Worm (Caenorhabditis elegans) whole organism, L1 larva: ENCODE measurements around the gene F35A5.2.

ENCODE experiments used
- C16A3.4 ChIP-seq: fragments of 150-350 bp; optimal IDR thresholded peaks from 2 replicates; lab custom pipeline; 2014; ENCODE audit warnings: missing biosample characterization, missing genetic modification characterization
- F16B12.6 ChIP-seq: fragments of 150-350 bp; optimal IDR thresholded peaks from 2 replicates; lab custom pipeline; 2014; ENCODE audit warnings: missing biosample characterization, missing genetic modification characterization
- aha-1 ChIP-seq: fragments of 150-350 bp; optimal IDR thresholded peaks from 2 replicates; lab custom pipeline; 2014; ENCODE audit warnings: missing biosample characterization, missing genetic modification characterization
- alr-1 ChIP-seq: fragments of 200-800 bp; sonication (Bioruptor generic); optimal IDR thresholded peaks from 2 replicates; lab custom pipeline; 2018; ENCODE audit warnings: borderline replicate concordance, mild to moderate bottlenecking, missing genetic modification characterization, missing compliant biosample characterization
- aly-2 ChIP-seq: fragments of 150-350 bp; optimal IDR thresholded peaks from 2 replicates; lab custom pipeline; 2014; ENCODE audit warnings: missing biosample characterization, missing genetic modification characterization
- blmp-1 ChIP-seq: fragments of 150-350 bp; optimal IDR thresholded peaks from 2 replicates; lab custom pipeline; 2014; ENCODE audit warnings: missing biosample characterization, missing genetic modification characterization
- ceh-63 ChIP-seq: fragments of 200-800 bp; sonication (Bioruptor generic); optimal IDR thresholded peaks from 2 replicates; lab custom pipeline; 2018; ENCODE audit warnings: mild to moderate bottlenecking, missing genetic modification characterization, missing compliant biosample characterization
- ceh-82 ChIP-seq, 3 experiments: fragments of 150-350 bp in 1 of 3; sonication (generic microtip) in 2 of 3; optimal IDR thresholded peaks; 2 replicates each; lab custom pipeline; 2014 to 2017; ENCODE audit warnings: missing biosample characterization in 3 of 3, missing genetic modification characterization in 3 of 3
- ceh-90 ChIP-seq: sonication (generic microtip); optimal IDR thresholded peaks from 2 replicates; lab custom pipeline; 2016; ENCODE audit warnings: missing genetic modification characterization, missing compliant biosample characterization
- dsc-1 ChIP-seq: sonication (generic microtip); optimal IDR thresholded peaks from 2 replicates; lab custom pipeline; 2016; ENCODE audit warnings: mild to moderate bottlenecking, missing genetic modification characterization, missing compliant biosample characterization
- efl-1 ChIP-seq, 4 experiments: fragments of 150-350 bp; optimal IDR thresholded peaks in 3 of 4; peaks in 1 of 4; 1 replicate in 1 of 4; 2 replicates in 3 of 4; lab custom pipeline; 2014; ENCODE audit warnings: missing biosample characterization in 2 of 4, missing genetic modification characterization in 2 of 4, missing genetic modification reagents in 2 of 4
- efl-3 ChIP-seq: fragments of 200-800 bp; sonication (Bioruptor generic); optimal IDR thresholded peaks from 2 replicates; lab custom pipeline; 2018; ENCODE audit warnings: mild to moderate bottlenecking, missing genetic modification characterization, missing compliant biosample characterization
- egl-13 ChIP-seq: sonication (generic microtip); optimal IDR thresholded peaks from 2 replicates; lab custom pipeline; 2016; ENCODE audit warnings: missing genotype, missing genetic modification reagents, missing genetic modification characterization, missing compliant biosample characterization
- elt-2 ChIP-seq: sonication (generic microtip); optimal IDR thresholded peaks from 2 replicates; lab custom pipeline; 2016; ENCODE audit warnings: missing genetic modification characterization, mild to moderate bottlenecking, inconsistent platforms, missing compliant biosample characterization, missing genetic modification reagents
- elt-3 ChIP-seq, 6 experiments: fragments of 150-350 bp in 1 of 6; sonication (generic microtip); optimal IDR thresholded peaks; 2 replicates each; lab custom pipeline; 2017 to 2018; ENCODE audit warnings: missing biosample characterization in 6 of 6, missing genetic modification characterization in 6 of 6, inconsistent platforms in 1 of 6
- fkh-10 ChIP-seq: sonication (generic microtip); optimal IDR thresholded peaks from 2 replicates; lab custom pipeline; 2017; ENCODE audit warnings: missing biosample characterization, missing genetic modification reagents, missing genetic modification characterization
- fkh-4 ChIP-seq: sonication (generic microtip); optimal IDR thresholded peaks from 2 replicates; lab custom pipeline; 2016; ENCODE audit warnings: missing compliant biosample characterization, missing genetic modification characterization, borderline replicate concordance
- fkh-8 ChIP-seq: sonication (generic microtip); optimal IDR thresholded peaks from 2 replicates; lab custom pipeline; 2016; ENCODE audit warnings: mild to moderate bottlenecking, missing genetic modification characterization, missing compliant biosample characterization
- hlh-17 ChIP-seq: fragments of 200-800 bp; sonication (Bioruptor generic); optimal IDR thresholded peaks from 2 replicates; lab custom pipeline; 2018; ENCODE audit warnings: missing genetic modification characterization, mild to moderate bottlenecking, missing compliant biosample characterization, moderate library complexity, borderline replicate concordance
- irx-1 ChIP-seq: sonication (generic microtip); optimal IDR thresholded peaks from 2 replicates; lab custom pipeline; 2016; ENCODE audit warnings: missing genetic modification characterization, missing compliant biosample characterization
- isw-1 ChIP-seq: fragments of 200-800 bp; sonication (Bioruptor generic); IDR thresholded peaks from 2 replicates; pipeline ENCODE4 v1.3.6; 2022; ENCODE audit warnings: missing genetic modification characterization, missing compliant biosample characterization
- jun-1 ChIP-seq: fragments of 150-350 bp; optimal IDR thresholded peaks from 2 replicates; lab custom pipeline; 2014; ENCODE audit warnings: missing biosample characterization, missing genetic modification reagents, missing genetic modification characterization
- lin-14 ChIP-seq: fragments of 200-800 bp; sonication (Bioruptor generic); optimal IDR thresholded peaks from 2 replicates; lab custom pipeline; 2018; ENCODE audit warnings: mild to moderate bottlenecking, missing genetic modification characterization, moderate library complexity, missing compliant biosample characterization
- lin-35 ChIP-seq, 2 experiments: fragments of 150-350 bp; optimal IDR thresholded peaks; 2 replicates each; lab custom pipeline; 2014; ENCODE audit warnings: missing biosample characterization in 2 of 2, missing genetic modification characterization in 2 of 2, missing genetic modification reagents in 2 of 2
- lin-39 ChIP-seq: fragments of 150-350 bp; optimal IDR thresholded peaks from 2 replicates; lab custom pipeline; 2014; ENCODE audit warnings: missing biosample characterization, missing genetic modification reagents, missing genetic modification characterization
- lsy-2 ChIP-seq, 2 experiments: fragments of 150-350 bp; optimal IDR thresholded peaks; 2 replicates each; lab custom pipeline; 2014; ENCODE audit warnings: missing biosample characterization in 2 of 2, missing genetic modification characterization in 2 of 2
- mab-9 ChIP-seq: fragments of 200-800 bp; sonication (Bioruptor generic); IDR thresholded peaks from 2 replicates; pipeline ENCODE4 v1.3.6; 2022; ENCODE audit warnings: missing genetic modification reagents, missing genetic modification characterization, missing compliant biosample characterization
- mdl-1 ChIP-seq, 2 experiments: fragments of 150-350 bp; optimal IDR thresholded peaks; 2 replicates each; lab custom pipeline; 2014 to 2017; ENCODE audit warnings: missing biosample characterization in 2 of 2, missing genetic modification characterization in 2 of 2, inconsistent platforms in 1 of 2
- mef-2 ChIP-seq: fragments of 150-350 bp; optimal IDR thresholded peaks from 2 replicates; lab custom pipeline; 2014; ENCODE audit warnings: missing biosample characterization, missing genetic modification characterization
- nhr-12 ChIP-seq: sonication (generic microtip); optimal IDR thresholded peaks from 2 replicates; lab custom pipeline; 2017; ENCODE audit warnings: missing biosample characterization, missing genetic modification characterization
- nhr-19 ChIP-seq: fragments of 200-800 bp; sonication (Bioruptor generic); conservative IDR thresholded peaks from 2 replicates; pipeline ENCODE4 v1.3.6; 2022; ENCODE audit warnings: missing genetic modification characterization, missing compliant biosample characterization
- nhr-20 ChIP-seq: sonication (generic microtip); optimal IDR thresholded peaks from 2 replicates; lab custom pipeline; 2016; ENCODE audit warnings: mild to moderate bottlenecking, missing genetic modification characterization, missing compliant biosample characterization
- nhr-47 ChIP-seq: sonication (generic microtip); optimal IDR thresholded peaks from 2 replicates; lab custom pipeline; 2016; ENCODE audit warnings: mild to moderate bottlenecking, missing genetic modification characterization, moderate library complexity, missing compliant biosample characterization
- nhr-71 ChIP-seq: sonication (generic microtip); optimal IDR thresholded peaks from 2 replicates; lab custom pipeline; 2016; ENCODE audit warnings: mild to moderate bottlenecking, missing genetic modification characterization, moderate library complexity, missing compliant biosample characterization
- nhr-84 ChIP-seq: sonication (generic microtip); optimal IDR thresholded peaks from 2 replicates; lab custom pipeline; 2017; ENCODE audit warnings: missing biosample characterization, missing genetic modification characterization
- nhr-90 ChIP-seq: sonication (generic microtip); optimal IDR thresholded peaks from 2 replicates; lab custom pipeline; 2016; ENCODE audit warnings: mild to moderate bottlenecking, missing genetic modification characterization, missing compliant biosample characterization; ENCODE audit not compliant: poor library complexity
- snpc-4 ChIP-seq: fragments of 150-350 bp; optimal IDR thresholded peaks from 2 replicates; lab custom pipeline; 2014; ENCODE audit warnings: missing biosample characterization, missing genetic modification characterization
- snu-23 ChIP-seq: sonication (generic microtip); optimal IDR thresholded peaks from 2 replicates; lab custom pipeline; 2016; ENCODE audit warnings: missing genetic modification characterization, missing compliant biosample characterization
- tbx-2 ChIP-seq: sonication (generic microtip); optimal IDR thresholded peaks from 2 replicates; lab custom pipeline; 2016; ENCODE audit warnings: missing genetic modification characterization, missing compliant biosample characterization
- tlp-1 ChIP-seq: fragments of 150-350 bp; optimal IDR thresholded peaks from 2 replicates; lab custom pipeline; 2014; ENCODE audit warnings: missing biosample characterization, missing genetic modification characterization
- unc-130 ChIP-seq: fragments of 150-350 bp; optimal IDR thresholded peaks from 2 replicates; lab custom pipeline; 2017; ENCODE audit warnings: missing biosample characterization, missing genetic modification characterization, inconsistent platforms
- unc-86 ChIP-seq: sonication (generic microtip); optimal IDR thresholded peaks from 2 replicates; lab custom pipeline; 2016; ENCODE audit warnings: missing genetic modification characterization, missing compliant biosample characterization
- unc-98 ChIP-seq: fragments of 200-800 bp; sonication (Bioruptor generic); IDR thresholded peaks from 2 replicates; pipeline ENCODE4 v1.3.6; 2022; ENCODE audit warnings: missing genetic modification characterization, missing compliant biosample characterization
- xbp-1 ChIP-seq: sonication (generic microtip); optimal IDR thresholded peaks from 2 replicates; lab custom pipeline; 2016; ENCODE audit warnings: missing genetic modification characterization, missing compliant biosample characterization
- ztf-4 ChIP-seq: fragments of 150-350 bp; optimal IDR thresholded peaks from 2 replicates; lab custom pipeline; 2014; ENCODE audit warnings: missing biosample characterization, missing genetic modification characterization

Gene F35A5.2

DNA sequence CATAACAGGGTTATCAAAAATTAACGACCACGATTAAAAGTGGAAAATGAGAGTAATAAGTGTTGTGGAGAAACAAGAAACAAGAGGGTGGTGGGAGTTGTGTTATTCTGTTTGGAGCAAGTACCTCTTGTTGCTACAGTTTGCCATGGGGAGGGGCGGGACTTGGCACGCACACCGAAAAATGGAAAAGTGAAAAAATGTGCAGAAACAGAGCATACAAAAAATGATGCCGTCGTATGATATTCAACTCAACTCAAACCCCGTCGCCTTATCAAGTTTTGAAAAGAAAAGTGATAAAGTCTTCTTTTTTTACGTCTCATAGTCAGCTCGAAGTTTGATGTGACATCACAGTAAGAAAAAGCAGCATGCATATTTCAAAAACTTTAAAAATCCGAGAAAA, 15.7 kb downstream of the F35A5.2 start (continued):
- TF ChIP-seq hlh-17 (GFP tag; lab: Kevin White, UChicago) (no peak), alr-1 (tag; lab: Kevin White, UChicago) (no peak), unc-130 (tag; lab: Kevin White, UChicago) (no peak), lin-35 (GFP tag; optimal IDR thresholded peaks at IDR 0.05; lab: Kevin White, UChicago) (peak in 1 of 2 experiments; percentile 29), fkh-10 (GFP tag; lab: Kevin White, UChicago) (no peak), lin-14 (GFP tag; lab: Kevin White, UChicago) (no peak), tlp-1 (tag; lab: Kevin White, UChicago) (no peak)

ce11 chrX:3821609-3822008, 16.7 kb downstream of the F35A5.2 start:
- TF ChIP-seq lin-14 (GFP tag; lab: Kevin White, UChicago) (peak; percentile 12), dsc-1 (tag; lab: Kevin White, UChicago) (peak; percentile 3), aly-2 (no peak), efl-1 (optimal IDR thresholded peaks at IDR 0.05; lab: Kevin White, UChicago) (no peak), efl-1 (GFP tag; optimal IDR thresholded peaks at IDR 0.05 in 1 of 2; lab: Kevin White, UChicago) (peak in 1 of 2 experiments; percentile 30)

DNA sequence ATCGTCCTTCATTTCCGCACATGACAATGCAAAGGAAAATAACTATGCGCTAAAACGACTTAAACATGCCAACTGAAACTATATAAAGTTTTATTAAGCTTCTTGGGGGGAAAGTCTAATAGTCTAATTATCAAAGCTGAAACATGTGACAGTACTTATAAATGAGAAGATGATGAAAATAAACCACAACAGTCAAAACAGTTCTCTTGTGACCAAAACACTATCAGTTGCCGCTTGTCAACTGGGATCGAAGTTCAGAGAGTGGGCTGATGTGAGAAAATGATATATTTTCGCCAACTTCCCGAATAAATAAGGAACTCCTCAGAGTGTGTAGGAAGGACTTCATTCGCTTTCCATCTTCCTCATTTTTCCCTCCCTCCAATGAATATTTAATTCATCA, 17.1 kb downstream of the F35A5.2 start:
- TF ChIP-seq lin-35 (GFP tag; optimal IDR thresholded peaks at IDR 0.05; lab: Kevin White, UChicago) = peak in 1 of 2 experiments; percentile 34
- peak; percentile 71 for TF ChIP-seq elt-2 (tag; lab: Kevin White, UChicago)
- no peak for TF ChIP-seq fkh-8 (tag; lab: Kevin White, UChicago)
- TF ChIP-seq ceh-82 (tag; optimal IDR thresholded peaks at IDR 0.05; lab: Kevin White, UChicago) = no peak
- peak; percentile 48 for TF ChIP-seq unc-86 (tag; lab: Kevin White, UChicago)
- no peak for TF ChIP-seq nhr-90
- TF ChIP-seq mdl-1 (tag; optimal IDR thresholded peaks at IDR 0.05; lab: Kevin White, UChicago) = no peak
- no peak for TF ChIP-seq lsy-2 (tag; optimal IDR thresholded peaks at IDR 0.05; lab: Kevin White, UChicago)
- peak; percentile 5 for TF ChIP-seq blmp-1 (tag; lab: Kevin White, UChicago)
- TF ChIP-seq elt-3 (tag; optimal IDR thresholded peaks at IDR 0.05; lab: Kevin White, UChicago) = peak in 1 of 6 experiments; percentile 22

DNA sequence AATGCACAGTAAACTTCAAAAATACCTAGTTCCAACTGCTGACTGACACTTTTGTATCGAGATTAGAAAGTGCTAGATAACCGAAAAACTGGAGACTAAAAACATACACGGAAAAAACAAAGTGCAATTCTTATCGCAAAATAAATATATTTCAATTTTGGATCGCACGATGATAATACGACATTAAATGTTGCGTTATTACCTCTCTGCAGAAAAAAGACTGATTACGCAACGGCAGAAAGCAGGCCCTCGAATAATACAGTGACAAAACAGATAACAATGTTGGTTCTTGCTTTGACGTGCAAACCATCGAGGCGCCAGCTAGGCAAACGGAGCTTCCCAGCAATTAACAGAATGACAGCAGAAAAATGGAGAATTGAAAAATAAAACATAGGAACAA, 18.9 kb downstream of the F35A5.2 start:
- no peak for TF ChIP-seq nhr-47 (tag; lab: Kevin White, UChicago)
- TF ChIP-seq nhr-71 (tag; lab: Kevin White, UChicago) = peak; percentile 19
- no peak for TF ChIP-seq ceh-90 (tag; lab: Kevin White, UChicago)
- TF ChIP-seq aha-1 (tag; lab: Kevin White, UChicago) = no peak
- TF ChIP-seq ztf-4 (tag; lab: Kevin White, UChicago) = no peak
- TF ChIP-seq C16A3.4 = no peak
- TF ChIP-seq snpc-4 (tag; lab: Kevin White, UChicago) = no peak
- TF ChIP-seq tbx-2 (tag; lab: Kevin White, UChicago) = no peak
- no peak for TF ChIP-seq nhr-12
- no peak for TF ChIP-seq nhr-19
- TF ChIP-seq nhr-84 (tag; lab: Kevin White, UChicago) = no peak
- peak; percentile 43 for TF ChIP-seq nhr-90
- TF ChIP-seq xbp-1 (tag; lab: Kevin White, UChicago) = no peak
- no peak for TF ChIP-seq efl-3 (GFP tag; lab: Kevin White, UChicago)
- no peak for TF ChIP-seq irx-1 (tag; lab: Kevin White, UChicago)
- peak; percentile 32 for TF ChIP-seq lin-14 (GFP tag; lab: Kevin White, UChicago)
- TF ChIP-seq isw-1 (GFP tag; lab: Robert Waterston, UW) = no peak
- peak in 1 of 2 experiments; percentile 42 for TF ChIP-seq lin-35 (GFP tag; optimal IDR thresholded peaks at IDR 0.05; lab: Kevin White, UChicago)
- TF ChIP-seq jun-1 (tag; lab: Kevin White, UChicago) = no peak
- TF ChIP-seq egl-13 (tag; lab: Kevin White, UChicago) = no peak
- TF ChIP-seq mab-9 = no peak
- TF ChIP-seq lsy-2 (tag; optimal IDR thresholded peaks at IDR 0.05; lab: Kevin White, UChicago) = no peak
- no peak for TF ChIP-seq snu-23 (GFP tag; lab: Kevin White, UChicago)
- TF ChIP-seq mef-2 (tag; lab: Kevin White, UChicago) = no peak
- no peak for TF ChIP-seq ceh-63 (GFP tag; lab: Kevin White, UChicago)
- TF ChIP-seq tlp-1 (tag; lab: Kevin White, UChicago) = peak; percentile 68
- no peak for TF ChIP-seq unc-98 (GFP tag; lab: Robert Waterston, UW)
- no peak for TF ChIP-seq efl-1 (optimal IDR thresholded peaks at IDR 0.05; lab: Kevin White, UChicago)
- TF ChIP-seq efl-1 (GFP tag; optimal IDR thresholded peaks at IDR 0.05 in 1 of 2; lab: Kevin White, UChicago) = no peak
- no peak for TF ChIP-seq F16B12.6 (tag; lab: Kevin White, UChicago)
- no peak for TF ChIP-seq lin-39 (tag; lab: Kevin White, UChicago)
- TF ChIP-seq unc-130 (tag; lab: Kevin White, UChicago) = no peak
- TF ChIP-seq elt-2 (tag; lab: Kevin White, UChicago) = peak; percentile 98
- TF ChIP-seq nhr-20 (tag; lab: Kevin White, UChicago) = peak; percentile 14
- TF ChIP-seq fkh-4 (tag; lab: Kevin White, UChicago) = no peak
